Fruit fly (Drosophila melanogaster): ENCODE data around the gene Sos.

DNA sequence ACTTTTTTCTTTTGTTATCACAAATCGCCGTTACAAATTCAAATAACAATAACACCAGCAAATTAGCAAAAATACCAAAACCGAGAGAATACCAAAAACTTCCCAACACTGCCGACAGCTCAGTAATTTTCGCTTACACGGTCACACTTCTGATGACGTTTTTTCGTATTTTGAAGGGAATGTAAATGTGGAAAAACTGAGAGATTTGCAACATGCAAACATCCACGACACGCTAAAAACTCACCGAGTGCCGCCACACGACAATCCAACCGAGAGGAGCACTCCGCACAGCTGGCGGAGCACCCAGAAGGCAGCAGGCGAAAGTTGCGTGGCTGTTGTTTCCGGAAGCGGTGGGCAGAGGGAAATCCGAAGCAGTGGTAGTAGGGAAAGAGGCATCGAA lies 20.2 kb upstream of the Sos start, which contains the start of gene Sec71:
- TF ChIP-seq Kr (GFP tag; optimal IDR thresholded peaks at IDR 0.05) = no peak
- TF ChIP-seq fru (optimal IDR thresholded peaks at IDR 0.05) = no peak
- TF ChIP-seq CG1832 (GFP tag; optimal IDR thresholded peaks at IDR 0.05) = no peak
- no peak for TF ChIP-seq pan (optimal IDR thresholded peaks at IDR 0.05)
- no peak for TF ChIP-seq pan (GFP tag; optimal IDR thresholded peaks at IDR 0.05 in 1 of 2, IDR thresholded peaks at IDR 0.05 in 1 of 2)
- TF ChIP-seq Max (GFP tag; optimal IDR thresholded peaks at IDR 0.05) = no peak
- TF ChIP-seq Fer3 (tag; optimal IDR thresholded peaks at IDR 0.05) = no peak
- no peak for TF ChIP-seq jumu (GFP tag; optimal IDR thresholded peaks at IDR 0.05)
- TF ChIP-seq CG11504 (tag; optimal IDR thresholded peaks at IDR 0.05) = no peak
- no peak for TF ChIP-seq CG6654 (GFP tag; optimal IDR thresholded peaks at IDR 0.05)
